Worm (Caenorhabditis elegans): ENCODE results near the gene kcnl-3.

Gene kcnl-3

DNA sequence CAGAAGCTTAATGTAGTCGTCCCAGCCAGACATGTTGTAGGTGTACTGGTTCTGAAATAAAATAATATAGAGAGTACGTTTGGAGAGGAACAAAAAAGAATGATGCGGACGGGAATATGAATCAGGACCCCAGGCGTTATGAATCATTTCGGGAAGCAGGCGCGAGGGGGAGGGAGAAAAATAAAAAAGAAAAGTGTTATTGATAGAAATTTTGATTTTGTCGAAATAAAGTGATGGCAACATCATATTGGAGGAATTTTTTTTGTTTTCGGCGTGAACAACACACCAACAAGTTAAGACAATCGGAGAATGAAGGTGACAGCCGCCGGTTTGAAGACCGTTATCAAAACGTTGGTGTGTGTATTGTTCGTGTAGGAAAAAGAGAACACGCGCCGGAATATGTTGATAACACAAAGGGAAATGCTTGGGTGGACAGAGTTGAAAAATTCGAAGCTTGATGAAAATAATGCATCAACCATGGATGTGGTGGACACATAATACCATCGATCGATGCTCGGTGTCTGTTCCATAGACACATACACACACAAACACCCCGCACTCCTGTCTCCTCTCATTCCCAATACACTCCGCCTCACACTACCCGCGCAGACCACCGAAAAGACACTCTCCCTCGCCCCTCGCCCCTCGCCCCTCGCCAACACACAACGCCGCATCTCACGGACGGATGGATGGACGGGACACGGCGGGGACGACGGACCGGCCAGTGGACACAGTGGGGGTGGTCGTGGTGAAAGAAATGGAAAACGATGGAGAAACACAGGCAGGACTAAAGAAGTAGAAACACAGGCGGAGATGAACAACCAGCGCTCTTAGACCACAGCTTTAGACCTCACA, 32.4 kb upstream of the kcnl-3 start, which contains the start of gene pfn-2 (continued):
- TF ChIP-seq zfp-3 (GFP tag; conservative IDR thresholded peaks at IDR 0.05), result no peak
- no peak for TF ChIP-seq ceh-44 (GFP tag; IDR thresholded peaks at IDR 0.05)
- TF ChIP-seq daf-16 (GFP tag; optimal IDR thresholded peaks at IDR 0.05), result no peak
- peak; percentile 76 for TF ChIP-seq daf-16 (tag; optimal IDR thresholded peaks at IDR 0.05)
- TF ChIP-seq egl-27 (tag; optimal IDR thresholded peaks at IDR 0.05), result no peak
- no peak for TF ChIP-seq nhr-48 (tag; optimal IDR thresholded peaks at IDR 0.05)
- TF ChIP-seq F44E2.7 (GFP tag; IDR thresholded peaks at IDR 0.05), result no peak
- no peak for TF ChIP-seq fos-1 (tag; optimal IDR thresholded peaks at IDR 0.05)
- TF ChIP-seq mes-2 (tag; optimal IDR thresholded peaks at IDR 0.05; ENCODE audit: poor library complexity, severe bottlenecking), result peak; percentile 31
- no peak for TF ChIP-seq zfp-2 (tag; optimal IDR thresholded peaks at IDR 0.05)
- TF ChIP-seq lir-3 (tag; optimal IDR thresholded peaks at IDR 0.05), result no peak
- TF ChIP-seq tag-97 (GFP tag; IDR thresholded peaks at IDR 0.05), result no peak
- peak; percentile 47 for TF ChIP-seq rbr-2 (tag; optimal IDR thresholded peaks at IDR 0.05)
- no peak for TF ChIP-seq snpc-1.2 (GFP tag; IDR thresholded peaks at IDR 0.05)
- TF ChIP-seq nhr-42 (GFP tag; IDR thresholded peaks at IDR 0.05), result no peak
- no peak for TF ChIP-seq Y5F2A.4 (GFP tag; optimal IDR thresholded peaks at IDR 0.05)
- TF ChIP-seq nhr-237 (tag; optimal IDR thresholded peaks at IDR 0.05), result no peak
- peak; percentile 5; the same call in 1 of the 2 replicates for TF ChIP-seq pha-4 (GFP tag; IDR thresholded peaks at IDR 0.05)
- no peak for TF ChIP-seq pha-4 (tag; optimal IDR thresholded peaks at IDR 0.05)
- TF ChIP-seq ztf-7 (tag; optimal IDR thresholded peaks at IDR 0.05), result no peak
- no peak for TF ChIP-seq zag-1 (tag; optimal IDR thresholded peaks at IDR 0.05)
- TF ChIP-seq T26A8.4 (GFP tag; IDR thresholded peaks at IDR 0.05), result no peak
- TF ChIP-seq attf-4 (tag; optimal IDR thresholded peaks at IDR 0.05), result no peak
- TF ChIP-seq ceh-62 (tag; optimal IDR thresholded peaks at IDR 0.05), result no peak
- TF ChIP-seq ctbp-1 (GFP tag; IDR thresholded peaks at IDR 0.05), result 0 out of 2 replicates have a peak, but pooled peaks have one; percentile 13
- TF ChIP-seq unc-130 (GFP tag; optimal IDR thresholded peaks at IDR 0.05), result no peak
- no peak for TF ChIP-seq ama-1 (optimal IDR thresholded peaks at IDR 0.05)
- no peak for TF ChIP-seq lin-15B (tag; optimal IDR thresholded peaks at IDR 0.05)
- no peak for TF ChIP-seq lin-39 (tag; optimal IDR thresholded peaks at IDR 0.05)
- TF ChIP-seq F37D6.2 (tag; optimal IDR thresholded peaks at IDR 0.05), result no peak
- TF ChIP-seq nhr-111 (GFP tag; optimal IDR thresholded peaks at IDR 0.05), result peak; percentile 14
- no peak for TF ChIP-seq zip-2 (tag; optimal IDR thresholded peaks at IDR 0.05)
- TF ChIP-seq dmd-8 (GFP tag; IDR thresholded peaks at IDR 0.05), result no peak
- no peak for TF ChIP-seq sdz-12 (GFP tag; optimal IDR thresholded peaks at IDR 0.05)
- TF ChIP-seq ceh-32 (tag; optimal IDR thresholded peaks at IDR 0.05; ENCODE audit: poor library complexity), result no peak
- no peak for TF ChIP-seq madf-9 (GFP tag; conservative IDR thresholded peaks at IDR 0.05)
- peak; percentile 38 for TF ChIP-seq nhr-28 (tag; optimal IDR thresholded peaks at IDR 0.05)
- TF ChIP-seq tra-1 (GFP tag; IDR thresholded peaks at IDR 0.05), result no peak
- no peak for TF ChIP-seq hlh-30 (tag; optimal IDR thresholded peaks at IDR 0.05; ENCODE audit: insufficient read depth)
- no peak for TF ChIP-seq Y75B8A.6 (GFP tag; IDR thresholded peaks at IDR 0.05)
- TF ChIP-seq lim-7 (GFP tag; IDR thresholded peaks at IDR 0.05), result 0 out of 2 replicates have a peak, but pooled peaks have one; percentile 8
- no peak for TF ChIP-seq zip-11 (GFP tag; IDR thresholded peaks at IDR 0.05)
- peak in 1 of 2 experiments; percentile 14 for TF ChIP-seq lsy-2 (tag; optimal IDR thresholded peaks at IDR 0.05)
- TF ChIP-seq nhr-102 (tag; optimal IDR thresholded peaks at IDR 0.05), result no peak
- TF ChIP-seq daf-12 (tag; optimal IDR thresholded peaks at IDR 0.05), result no peak
- peak; percentile 63 for TF ChIP-seq hlh-11 (tag; optimal IDR thresholded peaks at IDR 0.05)
- TF ChIP-seq R02D3.7 (tag; optimal IDR thresholded peaks at IDR 0.05), result no peak
- TF ChIP-seq spr-3 (GFP tag; optimal IDR thresholded peaks at IDR 0.05), result no peak
- no peak for TF ChIP-seq duxl-1 (tag; optimal IDR thresholded peaks at IDR 0.05; ENCODE audit: poor library complexity)
- TF ChIP-seq ZK337.2 (GFP tag; IDR thresholded peaks at IDR 0.05), result no peak
- TF ChIP-seq vab-7 (GFP tag; IDR thresholded peaks at IDR 0.05), result no peak

All from whole organism, L4 larva.